Fruit fly (Drosophila melanogaster): Measurements from ENCODE around the gene CG31457.

DNA sequence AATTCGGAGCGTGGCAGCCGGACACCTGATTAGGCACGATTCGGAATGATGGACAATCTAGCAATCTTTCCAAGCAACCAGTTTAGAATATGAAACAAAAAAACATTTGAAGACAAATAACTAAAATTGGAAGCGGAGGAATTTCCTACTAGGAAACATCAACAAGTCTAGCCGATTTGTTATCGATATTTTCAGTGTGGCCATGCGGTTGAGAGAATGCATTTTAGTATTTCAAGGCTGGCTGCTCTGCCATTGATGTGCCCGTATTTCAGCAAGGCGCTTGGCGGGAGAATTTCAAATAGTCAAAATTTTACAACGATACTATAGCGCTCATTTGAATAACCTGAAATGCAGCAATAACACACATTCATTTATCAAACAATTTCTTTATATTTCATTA is at the start of gene CG31457:
- no peak for TF ChIP-seq psq (optimal IDR thresholded peaks at IDR 0.05)
- no peak for TF ChIP-seq insv (optimal IDR thresholded peaks at IDR 0.05)
- TF ChIP-seq ttk (optimal IDR thresholded peaks at IDR 0.05): no peak
- no peak for TF ChIP-seq Myc (optimal IDR thresholded peaks at IDR 0.05)
- no peak for TF ChIP-seq h (optimal IDR thresholded peaks at IDR 0.05)

Measured in Kc167 (cell line).